Worm (Caenorhabditis elegans) whole organism, young adult: Measurements from ENCODE around the gene cct-6.

Experiments
- C06A6.2 ChIP-seq: fragments of 200-800 bp; sonication (Bioruptor generic); conservative IDR thresholded peaks from 2 replicates; pipeline ENCODE4 v1.3.6; 2022; ENCODE audit warnings: missing genetic modification characterization, missing compliant biosample characterization
- ama-1 ChIP-seq, 3 experiments: fragments of 150-350 bp in 1 of 3; sonication (generic microtip) in 2 of 3; optimal IDR thresholded peaks; 2 replicates each; lab custom pipeline; 2014 to 2018; ENCODE audit warnings: missing biosample characterization in 2 of 3, missing genetic modification characterization in 2 of 3, missing genetic modification reagents in 2 of 3
- ceh-100 ChIP-seq: fragments of 200-800 bp; sonication (Bioruptor generic); IDR thresholded peaks from 2 replicates; pipeline ENCODE4 v1.3.6; 2022; ENCODE audit warnings: missing genetic modification reagents, missing genetic modification characterization, missing compliant biosample characterization
- efl-1 ChIP-seq: fragments of 150-350 bp; optimal IDR thresholded peaks from 2 replicates; lab custom pipeline; 2014; ENCODE audit warnings: missing biosample characterization, missing genetic modification reagents, missing genetic modification characterization
- egl-18 ChIP-seq: fragments of 200-800 bp; sonication (Bioruptor generic); IDR thresholded peaks from 2 replicates; pipeline ENCODE4 v1.3.6; 2022; ENCODE audit warnings: missing genetic modification reagents, missing genetic modification characterization, missing compliant biosample characterization
- fkh-3 ChIP-seq: sonication (generic microtip); optimal IDR thresholded peaks from 2 replicates; lab custom pipeline; 2016; ENCODE audit warnings: mild to moderate bottlenecking, missing genetic modification characterization, missing compliant biosample characterization
- hlh-26 ChIP-seq: fragments of 200-800 bp; sonication (Bioruptor generic); conservative IDR thresholded peaks from 2 replicates; pipeline ENCODE4 v1.3.6; 2022; ENCODE audit warnings: missing genetic modification reagents, missing genetic modification characterization, missing compliant biosample characterization
- hmg-1.2 ChIP-seq: fragments of 200-800 bp; sonication (Bioruptor generic); IDR thresholded peaks from 2 replicates; pipeline ENCODE4 v1.3.6; 2022; ENCODE audit warnings: missing genetic modification reagents, missing genetic modification characterization, missing compliant biosample characterization
- lsy-27 ChIP-seq: sonication (generic microtip); optimal IDR thresholded peaks from 2 replicates; lab custom pipeline; 2017; ENCODE audit warnings: missing genetic modification characterization, mild to moderate bottlenecking, missing compliant biosample characterization, antibody characterized with exemption, missing genotype, borderline replicate concordance; ENCODE audit not compliant: insufficient read depth
- madf-6 ChIP-seq: fragments of 200-800 bp; sonication (Bioruptor generic); IDR thresholded peaks from 2 replicates; pipeline ENCODE4 v1.3.6; 2022; ENCODE audit warnings: missing genetic modification reagents, missing genetic modification characterization, missing compliant biosample characterization
- pbrm-1 ChIP-seq: fragments of 200-800 bp; sonication (Bioruptor generic); IDR thresholded peaks from 2 replicates; pipeline ENCODE4 v1.3.6; 2022; ENCODE audit warnings: missing genetic modification reagents, missing genetic modification characterization, missing compliant biosample characterization
- snpc-4 ChIP-seq, 5 experiments: fragments of 150-350 bp in 1 of 5; sonication (generic microtip) in 4 of 5; optimal IDR thresholded peaks; 2 replicates each; lab custom pipeline; 2014 to 2018; ENCODE audit warnings: missing genetic modification characterization in 5 of 5, missing biosample characterization in 3 of 5, antibody characterized with exemption in 2 of 5, mild to moderate bottlenecking in 2 of 5, missing compliant biosample characterization in 2 of 5, missing genotype in 2 of 5, moderate library complexity in 2 of 5, missing genetic modification reagents in 1 of 5
- zfh-2 ChIP-seq: fragments of 200-800 bp; sonication (Bioruptor generic); conservative IDR thresholded peaks from 2 replicates; pipeline ENCODE4 v1.3.6; 2022; ENCODE audit warnings: missing genetic modification reagents, missing genetic modification characterization, missing compliant biosample characterization

ce11 chrIII:5882823-5883222, 27.3 kb upstream of the cct-6 start, which contains the start of gene F01F1.14:
- no peak for TF ChIP-seq snpc-4 (GFP tag; optimal IDR thresholded peaks at IDR 0.05; lab: Kevin White, UChicago)
- TF ChIP-seq snpc-4 (tag; optimal IDR thresholded peaks at IDR 0.05; lab: Kevin White, UChicago): no peak
- no peak for TF ChIP-seq pbrm-1 (GFP tag; lab: Robert Waterston, UW)
- TF ChIP-seq efl-1: no peak
- TF ChIP-seq hlh-26: no peak
- TF ChIP-seq egl-18 (GFP tag; lab: Robert Waterston, UW): no peak
- TF ChIP-seq ceh-100 (GFP tag; lab: Robert Waterston, UW): no peak
- TF ChIP-seq C06A6.2 (GFP tag; lab: Robert Waterston, UW): no peak
- TF ChIP-seq fkh-3: no peak
- TF ChIP-seq lsy-27 (tag; lab: Kevin White, UChicago): no peak
- no peak for TF ChIP-seq hmg-1.2 (GFP tag; lab: Robert Waterston, UW)
- TF ChIP-seq zfh-2 (GFP tag; lab: Robert Waterston, UW): no peak
- TF ChIP-seq ama-1 (optimal IDR thresholded peaks at IDR 0.05; lab: Kevin White, UChicago): no peak
- no peak for TF ChIP-seq ama-1 (GFP tag; optimal IDR thresholded peaks at IDR 0.05; lab: Kevin White, UChicago)
- no peak for TF ChIP-seq madf-6 (GFP tag; lab: Robert Waterston, UW)
